Fruit fly (Drosophila melanogaster) Kc167 (cell line): ENCODE data around the gene Tlk.

ENCODE experiments used
- Myc ChIP-seq: fragments of >200 bp; optimal IDR thresholded peaks from 2 replicates; lab custom pipeline; 2017; ENCODE audit warnings: missing external identifiers
- Sin3A ChIP-seq: fragments of >200 bp; optimal IDR thresholded peaks from 2 replicates; lab custom pipeline; 2018; ENCODE audit warnings: missing external identifiers
- h ChIP-seq: fragments of >200 bp; optimal IDR thresholded peaks from 3 replicates; lab custom pipeline; 2018; ENCODE audit warnings: missing external identifiers
- insv ChIP-seq: fragments of >200 bp; optimal IDR thresholded peaks from 3 replicates; lab custom pipeline; 2018; ENCODE audit warnings: missing external identifiers
- psq ChIP-seq: fragments of >200 bp; optimal IDR thresholded peaks from 2 replicates; lab custom pipeline; 2017; ENCODE audit warnings: missing external identifiers
- ttk ChIP-seq: sonication (Bioruptor generic); optimal IDR thresholded peaks from 2 replicates; lab custom pipeline; 2017; ENCODE audit warnings: missing external identifiers

Gene Tlk

dm6 chrX:3720176-3720981 is 572 bp downstream of the Tlk start:
- no peak for TF ChIP-seq insv (lab: Kevin White, UChicago)
- TF ChIP-seq ttk (lab: Kevin White, UChicago), result no peak
- no peak for TF ChIP-seq psq (lab: Kevin White, UChicago)
- no peak for TF ChIP-seq Sin3A (lab: Kevin White, UChicago)
- TF ChIP-seq Myc (lab: Kevin White, UChicago), result no peak
- no peak for TF ChIP-seq h (lab: Kevin White, UChicago)

dm6 chrX:3721568-3721967 is 1.8 kb downstream of the Tlk start:
- TF ChIP-seq Myc (lab: Kevin White, UChicago), result no peak
- TF ChIP-seq ttk (lab: Kevin White, UChicago), result no peak
- TF ChIP-seq h (lab: Kevin White, UChicago), result no peak
- TF ChIP-seq psq (lab: Kevin White, UChicago), result no peak
- TF ChIP-seq Sin3A (lab: Kevin White, UChicago), result no peak
- no peak for TF ChIP-seq insv (lab: Kevin White, UChicago)

dm6 chrX:3722209-3722608 is 2.4 kb downstream of the Tlk start:
- TF ChIP-seq insv (lab: Kevin White, UChicago) (no peak), ttk (lab: Kevin White, UChicago) (no peak), Sin3A (lab: Kevin White, UChicago) (no peak), psq (lab: Kevin White, UChicago) (no peak), Myc (lab: Kevin White, UChicago) (no peak), h (lab: Kevin White, UChicago) (no peak)

- TF ChIP-seq psq (lab: Kevin White, UChicago), result no peak
- TF ChIP-seq Sin3A (lab: Kevin White, UChicago), result no peak
- no peak for TF ChIP-seq h (lab: Kevin White, UChicago)
- TF ChIP-seq ttk (lab: Kevin White, UChicago), result no peak
- no peak for TF ChIP-seq insv (lab: Kevin White, UChicago)
- TF ChIP-seq Myc (lab: Kevin White, UChicago), result no peak
These were observed 3.2 kb downstream of the Tlk start for dm6 chrX:3722975-3723374.

- TF ChIP-seq psq (lab: Kevin White, UChicago) (no peak), h (lab: Kevin White, UChicago) (no peak), Myc (lab: Kevin White, UChicago) (no peak), ttk (lab: Kevin White, UChicago) (no peak), Sin3A (lab: Kevin White, UChicago) (no peak), insv (lab: Kevin White, UChicago) (no peak)
These were observed 5.2 kb downstream of the Tlk start for dm6 chrX:3725047-3725446.

dm6 chrX:3725916-3726315 is 6.1 kb downstream of the Tlk start:
- TF ChIP-seq ttk (lab: Kevin White, UChicago), result no peak
- no peak for TF ChIP-seq psq (lab: Kevin White, UChicago)
- TF ChIP-seq h (lab: Kevin White, UChicago), result no peak
- TF ChIP-seq Myc (lab: Kevin White, UChicago), result no peak
- no peak for TF ChIP-seq Sin3A (lab: Kevin White, UChicago)
- no peak for TF ChIP-seq insv (lab: Kevin White, UChicago)

- TF ChIP-seq ttk (lab: Kevin White, UChicago), result no peak
- no peak for TF ChIP-seq Myc (lab: Kevin White, UChicago)
- TF ChIP-seq psq (lab: Kevin White, UChicago), result no peak
- TF ChIP-seq Sin3A (lab: Kevin White, UChicago), result no peak
- TF ChIP-seq insv (lab: Kevin White, UChicago), result no peak
- TF ChIP-seq h (lab: Kevin White, UChicago), result no peak
These were observed 11.1 kb downstream of the Tlk start for dm6 chrX:3730879-3731278.

- TF ChIP-seq ttk (lab: Kevin White, UChicago) (no peak), Myc (lab: Kevin White, UChicago) (no peak), insv (lab: Kevin White, UChicago) (no peak), psq (lab: Kevin White, UChicago) (no peak), h (lab: Kevin White, UChicago) (no peak), Sin3A (lab: Kevin White, UChicago) (no peak)
These were observed 18.0 kb downstream of the Tlk start for dm6 chrX:3737774-3738173.

- TF ChIP-seq ttk (lab: Kevin White, UChicago), result no peak
- TF ChIP-seq psq (lab: Kevin White, UChicago), result no peak
- TF ChIP-seq Sin3A (lab: Kevin White, UChicago), result no peak
- TF ChIP-seq Myc (lab: Kevin White, UChicago), result no peak
- TF ChIP-seq h (lab: Kevin White, UChicago), result no peak
- TF ChIP-seq insv (lab: Kevin White, UChicago), result no peak
These were observed 19.5 kb downstream of the Tlk start for dm6 chrX:3739165-3739888.

dm6 chrX:3739889-3740187 is 20.0 kb downstream of the Tlk start:
- TF ChIP-seq insv (lab: Kevin White, UChicago), result no peak
- no peak for TF ChIP-seq Sin3A (lab: Kevin White, UChicago)
- TF ChIP-seq h (lab: Kevin White, UChicago), result no peak
- TF ChIP-seq Myc (lab: Kevin White, UChicago), result no peak
- no peak for TF ChIP-seq psq (lab: Kevin White, UChicago)
- TF ChIP-seq ttk (lab: Kevin White, UChicago), result no peak

dm6 chrX:3740319-3740718 is 20.5 kb downstream of the Tlk start:
- no peak for TF ChIP-seq h (lab: Kevin White, UChicago)
- TF ChIP-seq ttk (lab: Kevin White, UChicago), result no peak
- no peak for TF ChIP-seq psq (lab: Kevin White, UChicago)
- TF ChIP-seq Sin3A (lab: Kevin White, UChicago), result no peak
- TF ChIP-seq Myc (lab: Kevin White, UChicago), result no peak
- TF ChIP-seq insv (lab: Kevin White, UChicago), result no peak
